Fruit fly (Drosophila melanogaster): ENCODE data around the gene Saf-B.

Saf-B gene

dm6 chr3R:24809576-24810279 is 7.5 kb upstream of the Saf-B start (continued):
- peak; percentile 65 for TF ChIP-seq CG33557 (GFP tag; optimal IDR thresholded peaks at IDR 0.05)
- no peak for TF ChIP-seq CG3726 (GFP tag; IDR thresholded peaks at IDR 0.05)
- TF ChIP-seq Drgx (GFP tag; IDR thresholded peaks at IDR 0.05), result no peak
- peak; percentile 68 for TF ChIP-seq caup (GFP tag; optimal IDR thresholded peaks at IDR 0.05; ENCODE audit: severe bottlenecking)
- TF ChIP-seq pnt (GFP tag; optimal IDR thresholded peaks at IDR 0.05), result no peak
- peak; percentile 65 for TF ChIP-seq CG13296 (GFP tag; optimal IDR thresholded peaks at IDR 0.05)
- TF ChIP-seq Optix (GFP tag; IDR thresholded peaks at IDR 0.05), result no peak
- no peak for TF ChIP-seq grn (GFP tag; optimal IDR thresholded peaks at IDR 0.05)
- peak; percentile 59 for TF ChIP-seq CG15011 (GFP tag; optimal IDR thresholded peaks at IDR 0.05)
- TF ChIP-seq ranshi (GFP tag; IDR thresholded peaks at IDR 0.05), result no peak; the same call in 1 of the 2 replicates
- TF ChIP-seq CG30431 (GFP tag; optimal IDR thresholded peaks at IDR 0.05), result no peak
- no peak for TF ChIP-seq Blimp-1 (GFP tag; optimal IDR thresholded peaks at IDR 0.05)
- TF ChIP-seq mirr (GFP tag; optimal IDR thresholded peaks at IDR 0.05), result peak; percentile 39
- no peak for TF ChIP-seq fd96Cb (tag; optimal IDR thresholded peaks at IDR 0.05)
- TF ChIP-seq CG31224 (GFP tag; IDR thresholded peaks at IDR 0.05), result no peak
- TF ChIP-seq p53 (GFP tag; optimal IDR thresholded peaks at IDR 0.05), result no peak
- no peak for TF ChIP-seq Dip2 (GFP tag; IDR thresholded peaks at IDR 0.05)
- TF ChIP-seq CG1529 (GFP tag; optimal IDR thresholded peaks at IDR 0.05), result peak; percentile 39
- no peak for TF ChIP-seq CTCF (GFP tag; optimal IDR thresholded peaks at IDR 0.05)
- TF ChIP-seq run (tag; optimal IDR thresholded peaks at IDR 0.05), result peak; percentile 52
- TF ChIP-seq Eip74EF (GFP tag; optimal IDR thresholded peaks at IDR 0.05), result peak in 1 of 2 experiments; percentile 28
- no peak for TF ChIP-seq CG2199 (GFP tag; IDR thresholded peaks at IDR 0.05)
- TF ChIP-seq CG10267 (tag; optimal IDR thresholded peaks at IDR 0.05), result peak; percentile 2
- no peak for TF ChIP-seq CG11696 (GFP tag; IDR thresholded peaks at IDR 0.05)
- TF ChIP-seq HmgD (GFP tag; optimal IDR thresholded peaks at IDR 0.05), result no peak
- TF ChIP-seq z (GFP tag; IDR thresholded peaks at IDR 0.05), result no peak
- TF ChIP-seq Deaf1 (tag; optimal IDR thresholded peaks at IDR 0.05), result no peak
- no peak for TF ChIP-seq CG9932 (GFP tag; IDR thresholded peaks at IDR 0.05)
- no peak for TF ChIP-seq CG16863 (GFP tag; optimal IDR thresholded peaks at IDR 0.05)
- TF ChIP-seq dimm (GFP tag; IDR thresholded peaks at IDR 0.05), result no peak
- TF ChIP-seq unpg (GFP tag; optimal IDR thresholded peaks at IDR 0.05), result no peak
- TF ChIP-seq pita (GFP tag; optimal IDR thresholded peaks at IDR 0.05), result no peak
- no peak for TF ChIP-seq gsb (GFP tag; IDR thresholded peaks at IDR 0.05)
- no peak for TF ChIP-seq CG5245 (GFP tag; optimal IDR thresholded peaks at IDR 0.05)
- peak; percentile 41 for TF ChIP-seq Spps (tag; optimal IDR thresholded peaks at IDR 0.05)
- peak; percentile 16 for TF ChIP-seq CG8924 (tag; optimal IDR thresholded peaks at IDR 0.05)
- TF ChIP-seq CG6254 (GFP tag; optimal IDR thresholded peaks at IDR 0.05), result peak; percentile 27
- TF ChIP-seq CG1603 (tag; optimal IDR thresholded peaks at IDR 0.05), result no peak
- TF ChIP-seq ap (GFP tag; IDR thresholded peaks at IDR 0.05), result no peak
- peak; percentile 67 for TF ChIP-seq PHDP (tag; optimal IDR thresholded peaks at IDR 0.05)
- peak; percentile 61 for TF ChIP-seq CG4328 (GFP tag; optimal IDR thresholded peaks at IDR 0.05)
- no peak for TF ChIP-seq CG13775 (GFP tag; optimal IDR thresholded peaks at IDR 0.05)
- TF ChIP-seq CG13894 (tag; optimal IDR thresholded peaks at IDR 0.05), result no peak
- no peak for TF ChIP-seq pho (GFP tag; optimal IDR thresholded peaks at IDR 0.05)
- no peak for TF ChIP-seq zfh2 (GFP tag; optimal IDR thresholded peaks at IDR 0.05)
- TF ChIP-seq CG17612 (GFP tag; IDR thresholded peaks at IDR 0.05), result no peak
- TF ChIP-seq CG17186 (GFP tag; optimal IDR thresholded peaks at IDR 0.05), result no peak
- TF ChIP-seq knrl (GFP tag; IDR thresholded peaks at IDR 0.05; ENCODE audit: partially characterized antibody), result no peak

All from whole organism, embryonic.